Fruit fly (Drosophila melanogaster): ENCODE results near the gene Abd-B.

- TF ChIP-seq CG13204 (GFP tag; optimal IDR thresholded peaks at IDR 0.05) (no peak), EcR (GFP tag; optimal IDR thresholded peaks at IDR 0.05) (no peak), CG8159 (tag; optimal IDR thresholded peaks at IDR 0.05) (no peak), gl (tag; optimal IDR thresholded peaks at IDR 0.05) (no peak), fd96Ca (GFP tag; IDR thresholded peaks at IDR 0.05) (no peak), D1 (tag; optimal IDR thresholded peaks at IDR 0.05) (no peak), CG34367 (tag; optimal IDR thresholded peaks at IDR 0.05) (no peak), Snoo (tag; optimal IDR thresholded peaks at IDR 0.05) (no peak), CG14655 (GFP tag; optimal IDR thresholded peaks at IDR 0.05) (no peak), CG17806 (tag; optimal IDR thresholded peaks at IDR 0.05) (no peak), CG10348 (GFP tag; IDR thresholded peaks at IDR 0.05) (no peak)
These were observed 20.7 kb downstream of the Abd-B start for dm6 chr3R:16951374-16951773.

Measured in whole organism, pupa.